Fruit fly (Drosophila melanogaster): Measurements from ENCODE around the gene Nup35.

The Nup35 gene

DNA sequence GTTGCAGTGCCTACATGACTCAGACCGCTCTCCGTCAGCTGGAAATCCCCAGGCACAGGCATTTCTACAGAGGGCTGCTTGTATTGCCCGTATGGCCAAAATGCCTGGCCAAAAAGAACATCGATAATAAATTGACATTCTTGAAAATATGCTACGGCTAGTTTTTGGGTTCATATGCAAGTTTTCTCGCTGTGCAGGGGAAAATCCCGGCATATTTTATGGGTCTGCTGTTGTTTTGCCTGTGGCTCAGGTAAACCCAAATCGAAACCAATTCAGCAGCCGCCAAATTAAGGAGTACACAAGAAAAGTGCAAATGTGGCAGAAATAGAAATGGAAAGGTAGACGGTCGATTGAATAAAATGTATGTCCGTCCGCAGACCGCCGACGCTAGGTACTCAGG, 36.9 kb downstream of the Nup35 start:
- TF ChIP-seq rgr (GFP tag; optimal IDR thresholded peaks at IDR 0.05) (no peak), Myc (optimal IDR thresholded peaks at IDR 0.05) (no peak), Rel (GFP tag; optimal IDR thresholded peaks at IDR 0.05) (no peak), Rel (tag; optimal IDR thresholded peaks at IDR 0.05) (no peak), CG9705 (GFP tag; optimal IDR thresholded peaks at IDR 0.05) (no peak), h (GFP tag; optimal IDR thresholded peaks at IDR 0.05) (no peak), lola (GFP tag; optimal IDR thresholded peaks at IDR 0.05) (no peak), N (GFP tag; optimal IDR thresholded peaks at IDR 0.05) (no peak), foxo (GFP tag; optimal IDR thresholded peaks at IDR 0.05) (no peak), fru (GFP tag; optimal IDR thresholded peaks at IDR 0.05) (no peak), Dif (GFP tag; optimal IDR thresholded peaks at IDR 0.05; ENCODE audit: partially characterized antibody) (no peak), Dfd (GFP tag; optimal IDR thresholded peaks at IDR 0.05) (no peak), tai (GFP tag; optimal IDR thresholded peaks at IDR 0.05) (no peak), psq (GFP tag; optimal IDR thresholded peaks at IDR 0.05) (no peak), dl (GFP tag; optimal IDR thresholded peaks at IDR 0.05; ENCODE audit: insufficient read depth in 1 of 2, partially characterized antibody in 2 of 2) (no peak), CrebA (GFP tag; optimal IDR thresholded peaks at IDR 0.05; ENCODE audit: borderline replicate concordance) (no peak), Abd-B (GFP tag; optimal IDR thresholded peaks at IDR 0.05) (no peak), pan (optimal IDR thresholded peaks at IDR 0.05) (no peak), GATAd (GFP tag; optimal IDR thresholded peaks at IDR 0.05) (no peak)

DNA sequence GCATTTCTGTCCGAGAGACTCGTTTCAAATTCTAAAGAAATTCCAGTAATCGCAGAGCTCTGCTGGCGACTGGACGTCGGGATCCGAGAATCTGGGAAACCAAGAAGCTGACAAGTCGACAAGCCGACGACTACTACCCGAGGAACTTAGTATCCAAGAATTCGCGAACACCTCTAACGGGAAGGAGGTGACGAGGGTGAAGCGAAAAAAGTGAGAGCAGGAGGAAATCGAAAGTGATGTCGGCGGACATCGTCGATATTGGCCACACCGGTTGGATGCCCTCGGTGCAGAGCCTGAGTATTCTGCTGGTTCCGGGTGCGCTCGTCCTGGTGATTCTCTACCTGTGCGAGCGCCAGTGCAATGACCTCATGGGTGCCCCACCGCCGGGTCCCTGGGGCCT, 37.7 kb downstream of the Nup35 start, which contains the start of gene phtm:
TSS of gene phtm (plus strand) at position 41 of the 400 bp plus-strand sequence.
- TF ChIP-seq sv (GFP tag; optimal IDR thresholded peaks at IDR 0.05) (no peak), psq (GFP tag; optimal IDR thresholded peaks at IDR 0.05) (no peak), lola (GFP tag; optimal IDR thresholded peaks at IDR 0.05) (no peak), dsf (GFP tag; optimal IDR thresholded peaks at IDR 0.05; ENCODE audit: borderline replicate concordance) (no peak), Hr83 (GFP tag; optimal IDR thresholded peaks at IDR 0.05; ENCODE audit: poor library complexity, severe bottlenecking) (no peak), Dif (GFP tag; optimal IDR thresholded peaks at IDR 0.05; ENCODE audit: partially characterized antibody) (no peak), woc (GFP tag; optimal IDR thresholded peaks at IDR 0.05) (no peak), br (GFP tag; optimal IDR thresholded peaks at IDR 0.05) (no peak), Abd-B (GFP tag; optimal IDR thresholded peaks at IDR 0.05) (no peak), Mio (GFP tag; optimal IDR thresholded peaks at IDR 0.05) (no peak), CrebA (GFP tag; optimal IDR thresholded peaks at IDR 0.05; ENCODE audit: borderline replicate concordance) (no peak)

- no peak for TF ChIP-seq fru (GFP tag; optimal IDR thresholded peaks at IDR 0.05)
- no peak for TF ChIP-seq jim (GFP tag; optimal IDR thresholded peaks at IDR 0.05)
- no peak for TF ChIP-seq Hr83 (GFP tag; optimal IDR thresholded peaks at IDR 0.05; ENCODE audit: poor library complexity, severe bottlenecking)
- TF ChIP-seq CG9705 (GFP tag; optimal IDR thresholded peaks at IDR 0.05), result no peak
- no peak for TF ChIP-seq N (GFP tag; optimal IDR thresholded peaks at IDR 0.05)
- no peak for TF ChIP-seq sage (GFP tag; optimal IDR thresholded peaks at IDR 0.05)
- TF ChIP-seq Sp1 (GFP tag; optimal IDR thresholded peaks at IDR 0.05), result no peak
- no peak for TF ChIP-seq Dif (GFP tag; optimal IDR thresholded peaks at IDR 0.05; ENCODE audit: partially characterized antibody)
These were observed 45.0 kb downstream of the Nup35 start, which contains the start of gene Cyp18a1 for dm6 chrX:18692948-18693502. Gene Cyp18a1, minus strand, starts transcription at chrX:18693042.

- TF ChIP-seq foxo (GFP tag; optimal IDR thresholded peaks at IDR 0.05) (no peak), Rel (GFP tag; optimal IDR thresholded peaks at IDR 0.05) (no peak), Rel (tag; optimal IDR thresholded peaks at IDR 0.05) (no peak), sv (GFP tag; optimal IDR thresholded peaks at IDR 0.05) (no peak), Jra (GFP tag; optimal IDR thresholded peaks at IDR 0.05) (no peak), tai (GFP tag; optimal IDR thresholded peaks at IDR 0.05) (no peak), Mio (GFP tag; optimal IDR thresholded peaks at IDR 0.05) (no peak), usp (GFP tag; optimal IDR thresholded peaks at IDR 0.05) (no peak), ey (GFP tag; optimal IDR thresholded peaks at IDR 0.05) (no peak), Hr83 (GFP tag; optimal IDR thresholded peaks at IDR 0.05; ENCODE audit: poor library complexity, severe bottlenecking) (no peak), GATAd (GFP tag; optimal IDR thresholded peaks at IDR 0.05) (no peak)
These were observed 47.6 kb downstream of the Nup35 start for dm6 chrX:18695603-18696002.

Measured in whole organism, wandering third instar larva.